Worm (Caenorhabditis elegans) whole organism, L4 larva: Measurements from ENCODE around the gene Y55B1AR.2.
A peak's percentile ranks its signal among the peaks of the same experiment; 100 is the strongest.

Experiments
- ceh-44 ChIP-seq: fragments of 200-800 bp; sonication (Bioruptor generic); IDR thresholded peaks from 2 replicates; pipeline ENCODE4 v1.3.6; 2022; ENCODE audit warnings: missing genetic modification reagents, missing genetic modification characterization, missing compliant biosample characterization
- fkh-10 ChIP-seq: fragments of 150-350 bp; optimal IDR thresholded peaks from 2 replicates; lab custom pipeline; 2014; ENCODE audit warnings: missing biosample characterization, missing genetic modification reagents, missing genetic modification characterization
- hif-1 ChIP-seq, 2 experiments: sonication (generic microtip); optimal IDR thresholded peaks; 2 replicates each; lab custom pipeline; 2016 to 2017; ENCODE audit warnings: missing compliant biosample characterization in 2 of 2, missing genetic modification characterization in 2 of 2, missing genetic modification reagents in 2 of 2, missing genotype in 2 of 2, mild to moderate bottlenecking in 1 of 2
- lin-15B ChIP-seq: fragments of 150-350 bp; sonication (generic microtip); optimal IDR thresholded peaks from 3 replicates; lab custom pipeline; 2014; ENCODE audit warnings: missing biosample characterization, missing genetic modification characterization
- lin-39 ChIP-seq: fragments of 150-350 bp; optimal IDR thresholded peaks from 2 replicates; lab custom pipeline; 2014; ENCODE audit warnings: missing biosample characterization, missing genetic modification reagents, missing genetic modification characterization
- lsy-2 ChIP-seq, 2 experiments: fragments of 150-350 bp in 1 of 2; sonication (generic microtip) in 1 of 2; optimal IDR thresholded peaks; 2 replicates each; lab custom pipeline; 2014 to 2017; ENCODE audit warnings: missing biosample characterization in 2 of 2, missing genetic modification characterization in 2 of 2
- madf-5 ChIP-seq, 2 experiments: fragments of 200-800 bp; sonication (Bioruptor generic); IDR thresholded peaks; 2 replicates each; pipeline ENCODE4 v1.3.6; 2022; ENCODE audit warnings: missing compliant biosample characterization in 2 of 2, missing genetic modification characterization in 2 of 2
- mep-1 ChIP-seq: fragments of 150-350 bp; sonication (generic microtip); optimal IDR thresholded peaks from 3 replicates; lab custom pipeline; 2014; ENCODE audit warnings: missing biosample characterization, missing genetic modification characterization
- mes-2 ChIP-seq: sonication (generic microtip); optimal IDR thresholded peaks from 2 replicates; lab custom pipeline; 2016; ENCODE audit warnings: missing genotype, mild to moderate bottlenecking, missing genetic modification characterization, missing compliant biosample characterization; ENCODE audit not compliant: poor library complexity, severe bottlenecking
- mxl-2 ChIP-seq: fragments of 200-800 bp; sonication (Bioruptor generic); conservative IDR thresholded peaks from 2 replicates; pipeline ENCODE4 v1.3.6; 2022; ENCODE audit warnings: missing genetic modification reagents, missing genetic modification characterization, missing compliant biosample characterization
- snpc-4 ChIP-seq: fragments of 150-350 bp; optimal IDR thresholded peaks from 2 replicates; lab custom pipeline; 2014; ENCODE audit warnings: missing biosample characterization, missing genetic modification characterization
- unc-62 ChIP-seq, 3 experiments: fragments of 150-350 bp in 1 of 3; sonication (generic microtip); optimal IDR thresholded peaks in 2 of 3; peaks in 1 of 3; 1 replicate in 1 of 3; 2 replicates in 2 of 3; lab custom pipeline; 2014 to 2017; ENCODE audit warnings: missing biosample characterization in 3 of 3, missing genetic modification characterization in 3 of 3, missing genetic modification reagents in 3 of 3, missing genotype in 1 of 3
- ztf-11 ChIP-seq: fragments of 150-350 bp; optimal IDR thresholded peaks from 2 replicates; lab custom pipeline; 2014; ENCODE audit warnings: missing biosample characterization, missing genetic modification characterization

ce11 chrIII:612759-613158 is 14.2 kb upstream of the Y55B1AR.2 start:
- TF ChIP-seq ceh-44 (GFP tag; lab: Robert Waterston, UW): no peak
- TF ChIP-seq ztf-11 (tag; lab: Kevin White, UChicago): no peak
- no peak for TF ChIP-seq snpc-4
- no peak for TF ChIP-seq mxl-2 (GFP tag; lab: Robert Waterston, UW)
- no peak for TF ChIP-seq hif-1 (tag; optimal IDR thresholded peaks at IDR 0.05; lab: Kevin White, UChicago)
- no peak for TF ChIP-seq lin-15B
- TF ChIP-seq lsy-2 (tag; optimal IDR thresholded peaks at IDR 0.05; lab: Kevin White, UChicago): no peak
- no peak for TF ChIP-seq madf-5 (GFP tag; IDR thresholded peaks at IDR 0.05; lab: Robert Waterston, UW)
- no peak for TF ChIP-seq lin-39
- no peak for TF ChIP-seq mep-1 (tag; lab: Kevin White, UChicago)
- peak in 1 of 2 experiments; percentile 66 for TF ChIP-seq unc-62 (GFP tag; optimal IDR thresholded peaks at IDR 0.05 in 1 of 2; lab: Kevin White, UChicago)
- TF ChIP-seq unc-62 (tag; optimal IDR thresholded peaks at IDR 0.05; lab: Kevin White, UChicago): no peak
- no peak for TF ChIP-seq mes-2 (tag; lab: Kevin White, UChicago)
- TF ChIP-seq fkh-10 (GFP tag; lab: Kevin White, UChicago): no peak
